Worm (Caenorhabditis elegans) whole organism, L2 larva: ENCODE measurements around the gene hsp-60.

Source experiments
- C34F6.9 ChIP-seq: fragments of 150-350 bp; optimal IDR thresholded peaks from 2 replicates; lab custom pipeline; 2014; ENCODE audit warnings: missing biosample characterization, missing genetic modification characterization
- ceh-82 ChIP-seq: fragments of 150-350 bp; optimal IDR thresholded peaks from 2 replicates; lab custom pipeline; 2014; ENCODE audit warnings: missing biosample characterization, missing genetic modification characterization
- peb-1 ChIP-seq: fragments of 150-350 bp; optimal IDR thresholded peaks from 2 replicates; lab custom pipeline; 2014; ENCODE audit warnings: missing biosample characterization, missing genetic modification characterization

DNA sequence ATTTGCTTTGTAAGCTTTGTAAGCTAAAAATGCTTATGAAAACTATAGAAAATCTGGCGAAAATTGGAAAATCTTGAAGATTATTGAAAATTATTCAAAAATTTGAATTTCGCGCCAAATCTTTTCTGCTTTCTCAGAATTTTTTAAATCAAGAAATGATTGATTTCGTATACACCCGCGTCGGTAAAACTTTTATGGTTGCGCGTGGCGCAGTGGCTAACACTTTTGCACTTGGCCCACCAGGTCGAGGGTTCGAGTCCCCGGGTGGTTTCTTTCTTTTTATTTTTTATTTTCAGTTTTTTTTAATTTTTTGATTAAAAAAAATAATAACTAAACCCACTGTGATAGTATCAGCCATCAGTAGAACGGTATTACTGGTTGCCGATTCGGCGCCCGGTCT, 20.6 kb upstream of the hsp-60 start:
- no peak for TF ChIP-seq ceh-82 (tag; lab: Kevin White, UChicago)
- no peak for TF ChIP-seq peb-1 (tag; lab: Kevin White, UChicago)
- TF ChIP-seq C34F6.9 (tag; lab: Kevin White, UChicago) = no peak
